Worm (Caenorhabditis elegans) whole organism, L2 larva: ENCODE results near the gene gst-34.

Experiments
- C34F6.9 ChIP-seq: fragments of 150-350 bp; optimal IDR thresholded peaks from 2 replicates; lab custom pipeline; 2014; ENCODE audit warnings: missing biosample characterization, missing genetic modification characterization
- F13H6.1 ChIP-seq: sonication (generic microtip); optimal IDR thresholded peaks from 2 replicates; lab custom pipeline; 2016; ENCODE audit warnings: missing genetic modification characterization, missing compliant biosample characterization
- R02D3.7 ChIP-seq: fragments of 150-350 bp; optimal IDR thresholded peaks from 2 replicates; lab custom pipeline; 2014; ENCODE audit warnings: missing biosample characterization, missing genetic modification characterization
- Y55F3AM.14 ChIP-seq: fragments of 200-800 bp; sonication (Bioruptor generic); optimal IDR thresholded peaks from 2 replicates; lab custom pipeline; 2018; ENCODE audit warnings: mild to moderate bottlenecking, missing genetic modification characterization, missing compliant biosample characterization
- ama-1 ChIP-seq: fragments of 150-350 bp; optimal IDR thresholded peaks from 2 replicates; lab custom pipeline; 2018; ENCODE audit warnings: inconsistent platforms
- blmp-1 ChIP-seq: sonication (generic microtip); optimal IDR thresholded peaks from 2 replicates; lab custom pipeline; 2017; ENCODE audit warnings: missing genetic modification characterization, mild to moderate bottlenecking, missing compliant biosample characterization, antibody characterized with exemption, moderate library complexity; ENCODE audit not compliant: insufficient read depth
- ceh-16 ChIP-seq: fragments of 150-350 bp; optimal IDR thresholded peaks from 2 replicates; lab custom pipeline; 2014; ENCODE audit warnings: missing biosample characterization, missing genetic modification characterization
- crh-2 ChIP-seq: sonication (generic microtip); optimal IDR thresholded peaks from 2 replicates; lab custom pipeline; 2017; ENCODE audit warnings: missing biosample characterization, missing genetic modification characterization
- dmd-4 ChIP-seq: sonication (generic microtip); optimal IDR thresholded peaks from 2 replicates; lab custom pipeline; 2017; ENCODE audit warnings: missing biosample characterization, missing genetic modification characterization
- egl-27 ChIP-seq: sonication (generic microtip); optimal IDR thresholded peaks from 3 replicates; lab custom pipeline; 2017; ENCODE audit warnings: missing biosample characterization, missing genetic modification reagents, missing genetic modification characterization
- fos-1 ChIP-seq: fragments of 150-350 bp; optimal IDR thresholded peaks from 2 replicates; lab custom pipeline; 2014; ENCODE audit warnings: missing biosample characterization, missing genetic modification characterization
- lin-11 ChIP-seq: fragments of 150-350 bp; sonication (generic microtip); optimal IDR thresholded peaks from 2 replicates; lab custom pipeline; 2014; ENCODE audit warnings: missing biosample characterization, missing genetic modification characterization, inconsistent platforms, mixed read lengths
- lin-13 ChIP-seq: fragments of 150-350 bp; optimal IDR thresholded peaks from 2 replicates; lab custom pipeline; 2014; ENCODE audit warnings: missing biosample characterization, missing genetic modification reagents, missing genetic modification characterization
- lin-39 ChIP-seq: fragments of 150-350 bp; optimal IDR thresholded peaks from 2 replicates; lab custom pipeline; 2014; ENCODE audit warnings: missing biosample characterization, missing genetic modification reagents, missing genetic modification characterization
- lsy-2 ChIP-seq, 2 experiments: fragments of 150-350 bp in 1 of 2; sonication (generic microtip) in 1 of 2; optimal IDR thresholded peaks; 2 replicates each; lab custom pipeline; 2014 to 2017; ENCODE audit warnings: missing biosample characterization in 2 of 2, missing genetic modification characterization in 2 of 2
- mab-5 ChIP-seq: fragments of 150-350 bp; optimal IDR thresholded peaks from 2 replicates; lab custom pipeline; 2014; ENCODE audit warnings: missing biosample characterization, missing genetic modification characterization
- mbf-1 ChIP-seq: sonication (generic microtip); optimal IDR thresholded peaks from 2 replicates; lab custom pipeline; 2017; ENCODE audit warnings: missing biosample characterization, missing genetic modification characterization
- mdl-1 ChIP-seq, 2 experiments: fragments of 150-350 bp in 1 of 2; sonication (generic microtip) in 1 of 2; optimal IDR thresholded peaks; 2 replicates each; lab custom pipeline; 2017; ENCODE audit warnings: missing biosample characterization in 2 of 2, missing genetic modification characterization in 2 of 2
- nhr-11 ChIP-seq: fragments of 150-350 bp; optimal IDR thresholded peaks from 2 replicates; lab custom pipeline; 2014; ENCODE audit warnings: missing biosample characterization, missing genetic modification characterization
- nhr-12 ChIP-seq: fragments of 150-350 bp; optimal IDR thresholded peaks from 2 replicates; lab custom pipeline; 2014; ENCODE audit warnings: missing biosample characterization, missing genetic modification characterization
- nhr-129 ChIP-seq: fragments of 150-350 bp; optimal IDR thresholded peaks from 2 replicates; lab custom pipeline; 2014; ENCODE audit warnings: missing biosample characterization, missing genetic modification characterization
- nhr-23 ChIP-seq: fragments of 150-350 bp; optimal IDR thresholded peaks from 2 replicates; lab custom pipeline; 2014; ENCODE audit warnings: missing biosample characterization, missing genetic modification reagents, missing genetic modification characterization
- nhr-237 ChIP-seq: fragments of 150-350 bp; optimal IDR thresholded peaks from 2 replicates; lab custom pipeline; 2014; ENCODE audit warnings: missing biosample characterization, missing genetic modification characterization
- nhr-6 ChIP-seq: fragments of 150-350 bp; optimal IDR thresholded peaks from 2 replicates; lab custom pipeline; 2014; ENCODE audit warnings: missing biosample characterization, missing genetic modification characterization
- sem-4 ChIP-seq: fragments of 150-350 bp; optimal IDR thresholded peaks from 2 replicates; lab custom pipeline; 2014; ENCODE audit warnings: missing biosample characterization, missing genetic modification reagents, missing genetic modification characterization
- skn-1 ChIP-seq: sonication (generic microtip); optimal IDR thresholded peaks from 2 replicates; lab custom pipeline; 2017; ENCODE audit warnings: missing biosample characterization, missing genetic modification characterization
- sma-3 ChIP-seq: sonication (generic microtip); optimal IDR thresholded peaks from 2 replicates; lab custom pipeline; 2016; ENCODE audit warnings: missing genetic modification reagents, missing genetic modification characterization, missing compliant biosample characterization
- sma-9 ChIP-seq, 2 experiments: fragments of 150-350 bp in 1 of 2; sonication (generic microtip) in 1 of 2; optimal IDR thresholded peaks; 2 replicates each; lab custom pipeline; 2014 to 2016; ENCODE audit warnings: missing genetic modification characterization in 2 of 2, mild to moderate bottlenecking in 1 of 2, missing biosample characterization in 1 of 2, missing compliant biosample characterization in 1 of 2, missing genetic modification reagents in 1 of 2, moderate library complexity in 1 of 2
- snpc-4 ChIP-seq: fragments of 150-350 bp; optimal IDR thresholded peaks from 2 replicates; lab custom pipeline; 2014; ENCODE audit warnings: missing biosample characterization, missing genetic modification characterization
- unc-39 ChIP-seq: fragments of 150-350 bp; optimal IDR thresholded peaks from 2 replicates; lab custom pipeline; 2014; ENCODE audit warnings: missing biosample characterization, missing genetic modification characterization
- unc-55 ChIP-seq: fragments of 150-350 bp; sonication (generic microtip); optimal IDR thresholded peaks from 3 replicates; lab custom pipeline; 2014; ENCODE audit warnings: missing biosample characterization, missing genetic modification reagents, missing genetic modification characterization
- unc-62 ChIP-seq: fragments of 150-350 bp; optimal IDR thresholded peaks from 2 replicates; lab custom pipeline; 2014; ENCODE audit warnings: missing biosample characterization, missing genetic modification reagents, missing genetic modification characterization
- ztf-4 ChIP-seq: fragments of 150-350 bp; optimal IDR thresholded peaks from 2 replicates; lab custom pipeline; 2014; ENCODE audit warnings: missing biosample characterization, missing genetic modification characterization

Gene gst-34

DNA sequence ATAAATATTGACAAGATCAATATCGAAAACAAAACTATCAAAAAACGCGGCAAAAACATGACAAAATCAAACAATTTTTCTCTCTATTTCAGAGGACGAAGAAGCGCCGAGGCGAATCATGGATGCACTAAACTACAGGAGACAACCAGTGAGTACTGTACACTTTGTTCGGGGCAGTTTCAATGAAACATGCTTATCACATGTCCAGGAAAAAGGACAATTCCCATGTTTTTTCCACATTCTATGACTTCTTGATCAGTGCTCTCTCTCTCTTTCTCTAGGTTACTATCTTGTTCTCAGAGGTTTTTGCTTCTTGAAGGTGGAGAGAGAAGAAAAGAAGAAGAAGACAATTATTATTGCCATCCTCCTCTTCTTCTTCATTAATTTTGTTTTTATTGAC, 14.5 kb upstream of the gst-34 start:
- TF ChIP-seq snpc-4 (tag; lab: Kevin White, UChicago) (no peak), nhr-129 (peak; percentile 12), sma-9 (GFP tag; optimal IDR thresholded peaks at IDR 0.05; lab: Kevin White, UChicago) (peak; percentile 42), sma-9 (tag; optimal IDR thresholded peaks at IDR 0.05; lab: Kevin White, UChicago) (no peak), fos-1 (tag; lab: Kevin White, UChicago) (peak; percentile 35)

DNA sequence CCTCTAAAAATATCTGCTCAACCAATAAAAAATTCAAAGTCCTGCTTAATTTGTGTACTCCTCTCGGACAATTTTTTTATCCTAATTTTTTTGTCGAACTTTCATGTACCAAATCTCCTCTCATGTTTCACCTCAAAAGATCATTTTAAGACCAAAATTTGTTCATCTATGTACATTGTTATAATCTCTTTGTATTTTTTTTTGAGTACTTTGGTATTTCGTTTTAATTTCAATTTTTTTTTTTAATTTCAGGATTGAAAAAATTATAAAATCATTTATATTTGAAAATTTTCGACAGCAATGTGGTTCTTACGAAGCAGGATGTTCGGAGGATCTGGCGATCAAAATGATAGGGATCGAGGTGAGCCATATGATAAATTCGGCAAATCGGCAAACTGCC, 13.4 kb upstream of the gst-34 start, which contains the start of gene spsb-1:
spsb-1 (plus strand) TSS at position 301 of the 400 bp plus-strand sequence.
- TF ChIP-seq sma-3 (GFP tag; lab: Kevin White, UChicago) = no peak
- TF ChIP-seq snpc-4 (tag; lab: Kevin White, UChicago) = no peak
- no peak for TF ChIP-seq ztf-4 (tag; lab: Kevin White, UChicago)
- no peak for TF ChIP-seq crh-2
- TF ChIP-seq nhr-23 (tag; lab: Kevin White, UChicago) = no peak

DNA sequence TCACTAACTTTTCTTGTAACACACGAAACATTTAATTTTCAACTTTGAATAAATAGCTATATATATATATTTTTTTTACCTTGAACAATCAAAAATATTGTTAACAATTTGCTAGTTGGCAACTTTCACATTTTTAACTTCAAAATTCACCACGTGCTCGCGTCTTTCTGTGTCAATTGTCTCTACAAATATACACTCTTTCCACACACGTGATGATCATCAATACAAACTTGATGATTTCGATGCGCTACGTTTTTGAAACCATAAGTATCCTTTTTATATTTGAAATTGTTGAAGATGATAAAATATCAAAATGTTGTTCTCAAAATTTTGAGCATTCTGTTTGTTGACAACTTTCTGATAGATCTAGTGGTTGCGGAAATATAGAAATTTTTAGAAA, 12.3 kb upstream of the gst-34 start:
- TF ChIP-seq crh-2 (no peak), nhr-129 (peak; percentile 31)
- TF ChIP-seq, all 48 proteins: peak for 1

DNA sequence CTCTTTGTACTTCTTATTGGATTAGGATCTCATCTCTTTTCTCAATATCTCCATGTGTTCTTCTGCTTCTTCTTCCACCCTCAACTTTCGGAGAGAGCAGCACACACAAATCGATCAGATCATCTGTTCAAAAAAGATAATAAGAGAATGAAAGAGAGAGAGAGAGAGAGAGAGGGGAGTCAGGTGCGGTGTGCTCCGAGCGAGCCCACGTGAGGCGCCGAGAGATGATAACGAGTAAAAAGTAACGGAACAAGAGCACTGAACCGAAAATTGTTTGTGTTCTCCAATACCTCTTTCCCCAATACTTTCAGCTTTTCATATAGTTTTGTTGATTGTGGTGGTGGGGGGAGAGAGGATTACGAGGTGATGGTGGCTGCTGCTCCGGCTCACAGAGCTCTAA, 10.9 kb upstream of the gst-34 start:
- no peak for TF ChIP-seq Y55F3AM.14 (GFP tag; lab: Kevin White, UChicago)
- peak; percentile 44 for TF ChIP-seq ztf-4 (tag; lab: Kevin White, UChicago)
- TF ChIP-seq lsy-2 (tag; optimal IDR thresholded peaks at IDR 0.05; lab: Kevin White, UChicago) = peak in 1 of 2 experiments; percentile 53
- TF ChIP-seq nhr-129 = peak; percentile 44
- no peak for TF ChIP-seq nhr-12 (tag; lab: Kevin White, UChicago)
- TF ChIP-seq F13H6.1 (tag; lab: Kevin White, UChicago) = peak; percentile 66
- no peak for TF ChIP-seq unc-62
- no peak for TF ChIP-seq ama-1 (lab: Kevin White, UChicago)
- peak in 1 of 2 experiments; percentile 79 for TF ChIP-seq mdl-1 (tag; optimal IDR thresholded peaks at IDR 0.05; lab: Kevin White, UChicago)
- TF ChIP-seq nhr-23 (tag; lab: Kevin White, UChicago) = no peak
- peak; percentile 27 for TF ChIP-seq sma-3 (GFP tag; lab: Kevin White, UChicago)
- peak; percentile 93 for TF ChIP-seq sma-9 (GFP tag; optimal IDR thresholded peaks at IDR 0.05; lab: Kevin White, UChicago)
- TF ChIP-seq sma-9 (tag; optimal IDR thresholded peaks at IDR 0.05; lab: Kevin White, UChicago) = no peak
- peak; percentile 40 for TF ChIP-seq lin-11 (tag; lab: Kevin White, UChicago)
- TF ChIP-seq crh-2 = peak; percentile 59
- TF ChIP-seq nhr-11 (tag; lab: Kevin White, UChicago) = no peak
- TF ChIP-seq fos-1 (tag; lab: Kevin White, UChicago) = peak; percentile 56
- no peak for TF ChIP-seq blmp-1 (tag; lab: Kevin White, UChicago)
- TF ChIP-seq nhr-6 = no peak
- TF ChIP-seq snpc-4 (tag; lab: Kevin White, UChicago) = no peak
- TF ChIP-seq lin-13 (GFP tag; lab: Kevin White, UChicago) = peak; percentile 23
- no peak for TF ChIP-seq mab-5 (tag; lab: Kevin White, UChicago)
- peak; percentile 72 for TF ChIP-seq C34F6.9 (tag; lab: Kevin White, UChicago)
- TF ChIP-seq, all 48 proteins: peak for 12

DNA sequence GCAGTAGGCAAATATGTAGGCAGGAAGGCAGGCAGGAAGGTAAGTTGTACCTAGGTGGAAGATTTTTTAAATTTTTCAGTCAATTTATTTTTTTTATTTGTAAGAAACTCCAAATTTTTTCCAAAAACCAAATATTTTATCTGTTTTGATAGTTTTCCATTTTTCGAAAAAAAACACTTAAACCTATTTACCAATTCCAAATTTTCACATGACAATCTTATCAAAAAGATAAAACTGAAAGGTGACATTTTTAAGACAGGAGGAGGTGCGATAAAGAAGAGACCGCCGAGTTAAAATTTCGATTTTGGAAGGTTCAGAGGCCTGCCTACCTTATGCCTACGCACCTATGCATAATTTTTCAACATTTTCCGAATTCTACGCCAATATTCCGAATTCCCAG, 7.9 kb upstream of the gst-34 start:
- TF ChIP-seq fos-1 (tag; lab: Kevin White, UChicago) = peak; percentile 7
- TF ChIP-seq nhr-237 (tag; lab: Kevin White, UChicago) = no peak
- TF ChIP-seq, all 48 proteins: peak for 1

ce11 chrII:15189956-15190355, 6.9 kb upstream of the gst-34 start:
- TF ChIP-seq dmd-4 (no peak), C34F6.9 (tag; lab: Kevin White, UChicago) (peak; percentile 76), lsy-2 (tag; optimal IDR thresholded peaks at IDR 0.05; lab: Kevin White, UChicago) (peak in 1 of 2 experiments; percentile 25), nhr-129 (peak; percentile 45), snpc-4 (tag; lab: Kevin White, UChicago) (no peak), sma-9 (GFP tag; optimal IDR thresholded peaks at IDR 0.05; lab: Kevin White, UChicago) (peak; percentile 45), sma-9 (tag; optimal IDR thresholded peaks at IDR 0.05; lab: Kevin White, UChicago) (no peak), unc-55 (GFP tag; lab: Kevin White, UChicago) (peak; percentile 70), R02D3.7 (tag; lab: Kevin White, UChicago) (no peak)

- TF ChIP-seq mbf-1 (tag; lab: Kevin White, UChicago) = no peak
- TF ChIP-seq unc-39 (tag; lab: Kevin White, UChicago) = no peak
- TF ChIP-seq lin-39 (tag; lab: Kevin White, UChicago) = no peak
- TF ChIP-seq unc-62 = no peak
- TF ChIP-seq egl-27 (tag; lab: Kevin White, UChicago) = no peak
- TF ChIP-seq ceh-16 (tag; lab: Kevin White, UChicago) = no peak
- TF ChIP-seq sma-3 (GFP tag; lab: Kevin White, UChicago) = no peak
- no peak for TF ChIP-seq skn-1 (tag; lab: Kevin White, UChicago)
- no peak for TF ChIP-seq sem-4 (tag; lab: Kevin White, UChicago)
- TF ChIP-seq, all 48 proteins: peak for 0
Measured at ce11 chrII:15185289-15185688, 2.2 kb upstream of the gst-34 start, which contains the start of gene gst-35. Gene gst-35, minus strand, starts transcription at chrII:15185389.
